Worm (Caenorhabditis elegans): Measurements from ENCODE around the gene F10C1.8.

- no peak for TF ChIP-seq mdl-1 (tag; optimal IDR thresholded peaks at IDR 0.05)
- TF ChIP-seq nhr-12 (tag; optimal IDR thresholded peaks at IDR 0.05), result no peak
- TF ChIP-seq pqm-1 (tag; optimal IDR thresholded peaks at IDR 0.05), result peak; percentile 90
- TF ChIP-seq egl-27 (tag; optimal IDR thresholded peaks at IDR 0.05), result no peak
- TF ChIP-seq elt-3 (tag; optimal IDR thresholded peaks at IDR 0.05), result no peak
- TF ChIP-seq nhr-11 (tag; optimal IDR thresholded peaks at IDR 0.05), result no peak
- TF ChIP-seq elt-1 (tag; optimal IDR thresholded peaks at IDR 0.05), result no peak
- TF ChIP-seq ama-1 (optimal IDR thresholded peaks at IDR 0.05), result no peak
- no peak for TF ChIP-seq unc-62 (GFP tag; optimal IDR thresholded peaks at IDR 0.05)
- TF ChIP-seq skn-1 (tag; optimal IDR thresholded peaks at IDR 0.05), result no peak
- TF ChIP-seq ceh-82 (tag; optimal IDR thresholded peaks at IDR 0.05), result no peak
- TF ChIP-seq jun-1 (tag; optimal IDR thresholded peaks at IDR 0.05), result no peak
- TF ChIP-seq eor-1 (tag; optimal IDR thresholded peaks at IDR 0.05), result no peak
- no peak for TF ChIP-seq pha-4 (tag; optimal IDR thresholded peaks at IDR 0.05)
Observed at ce11 chrII:5749733-5750238, 4.5 kb upstream of the F10C1.8 start, which contains the start of gene ifb-2.
